Worm (Caenorhabditis elegans) whole organism, L4 larva: ENCODE results near the gene Y66C5A.2.

ENCODE experiments used
- F26F4.8 ChIP-seq: fragments of 200-800 bp; sonication (Bioruptor generic); conservative IDR thresholded peaks from 2 replicates; pipeline ENCODE4 v1.3.6; 2022; ENCODE audit warnings: missing genetic modification characterization, missing compliant biosample characterization
- F44E2.7 ChIP-seq: fragments of 200-800 bp; sonication (Bioruptor generic); IDR thresholded peaks from 2 replicates; pipeline ENCODE4 v2.1.2; 2022; ENCODE audit warnings: missing genetic modification characterization, missing compliant biosample characterization
- T26A8.4 ChIP-seq: fragments of 200-800 bp; sonication (Bioruptor generic); IDR thresholded peaks from 2 replicates; pipeline ENCODE4 v1.3.6; 2022; ENCODE audit warnings: missing genetic modification characterization, missing compliant biosample characterization
- Y105C5A.15 ChIP-seq: fragments of 200-800 bp; sonication (Bioruptor generic); IDR thresholded peaks from 2 replicates; pipeline ENCODE4 v1.3.6; 2022; ENCODE audit warnings: missing genetic modification characterization, missing compliant biosample characterization
- Y5F2A.4 ChIP-seq: fragments of 200-800 bp; sonication (Bioruptor generic); optimal IDR thresholded peaks from 2 replicates; lab custom pipeline; 2018; ENCODE audit warnings: mild to moderate bottlenecking, missing genetic modification characterization, missing compliant biosample characterization
- Y75B8A.6 ChIP-seq: fragments of 200-800 bp; sonication (Bioruptor generic); IDR thresholded peaks from 2 replicates; pipeline ENCODE4 v1.3.6; 2022; ENCODE audit warnings: missing genetic modification reagents, missing genetic modification characterization, missing compliant biosample characterization
- aha-1 ChIP-seq: fragments of 150-350 bp; peaks from one replicate; lab custom pipeline; 2014; ENCODE audit warnings: missing biosample characterization, missing genetic modification characterization
- aly-2 ChIP-seq: sonication (generic microtip); optimal IDR thresholded peaks from 2 replicates; lab custom pipeline; 2018; ENCODE audit warnings: missing biosample characterization, missing genetic modification characterization
- arid-1 ChIP-seq: fragments of 200-800 bp; sonication (Bioruptor generic); conservative IDR thresholded peaks from 2 replicates; pipeline ENCODE4 v1.3.6; 2022; ENCODE audit warnings: missing genetic modification reagents, missing genetic modification characterization, missing compliant biosample characterization
- ceh-28 ChIP-seq: fragments of 150-350 bp; optimal IDR thresholded peaks from 2 replicates; lab custom pipeline; 2014; ENCODE audit warnings: missing biosample characterization, missing genetic modification reagents, missing genetic modification characterization
- ceh-44 ChIP-seq: fragments of 200-800 bp; sonication (Bioruptor generic); IDR thresholded peaks from 2 replicates; pipeline ENCODE4 v1.3.6; 2022; ENCODE audit warnings: missing genetic modification reagents, missing genetic modification characterization, missing compliant biosample characterization
- ctbp-1 ChIP-seq: fragments of 200-800 bp; sonication (Bioruptor generic); IDR thresholded peaks from 2 replicates; pipeline ENCODE4 v1.3.6; 2022; ENCODE audit warnings: missing genetic modification reagents, missing genetic modification characterization, missing compliant biosample characterization
- daf-12 ChIP-seq: fragments of 150-350 bp; optimal IDR thresholded peaks from 2 replicates; lab custom pipeline; 2014; ENCODE audit warnings: missing biosample characterization, missing genetic modification reagents, missing genetic modification characterization
- daf-16 ChIP-seq, 3 experiments: sonication (generic microtip); optimal IDR thresholded peaks; 2 replicates each; lab custom pipeline; 2016 to 2017; ENCODE audit warnings: missing genetic modification characterization in 3 of 3, missing genetic modification reagents in 3 of 3, mild to moderate bottlenecking in 2 of 3, missing compliant biosample characterization in 2 of 3, missing biosample characterization in 1 of 3, moderate library complexity in 1 of 3
- dmd-6 ChIP-seq: fragments of 200-800 bp; sonication (Bioruptor generic); IDR thresholded peaks from 2 replicates; pipeline ENCODE4 v1.3.6; 2022; ENCODE audit warnings: missing genetic modification reagents, missing genetic modification characterization, missing compliant biosample characterization
- dmd-9 ChIP-seq: fragments of 200-800 bp; sonication (Bioruptor generic); IDR thresholded peaks from 2 replicates; pipeline ENCODE4 v1.3.6; 2022; ENCODE audit warnings: missing genetic modification reagents, missing genetic modification characterization, missing compliant biosample characterization
- duxl-1 ChIP-seq: sonication (generic microtip); optimal IDR thresholded peaks from 2 replicates; lab custom pipeline; 2016; ENCODE audit warnings: mild to moderate bottlenecking, missing genetic modification characterization, moderate library complexity, missing compliant biosample characterization; ENCODE audit not compliant: poor library complexity
- dve-1 ChIP-seq: sonication (generic microtip); optimal IDR thresholded peaks from 2 replicates; lab custom pipeline; 2017; ENCODE audit warnings: antibody characterized with exemption, mild to moderate bottlenecking, missing genetic modification characterization, missing compliant biosample characterization; ENCODE audit not compliant: insufficient read depth
- gei-8 ChIP-seq: fragments of 200-800 bp; sonication (Bioruptor generic); optimal IDR thresholded peaks from 2 replicates; lab custom pipeline; 2018; ENCODE audit warnings: mild to moderate bottlenecking, missing genetic modification characterization, missing compliant biosample characterization
- hlh-11 ChIP-seq: fragments of 200-800 bp; sonication (Bioruptor generic); optimal IDR thresholded peaks from 2 replicates; lab custom pipeline; 2018; ENCODE audit warnings: mild to moderate bottlenecking, missing genetic modification characterization, missing compliant biosample characterization
- hmg-1.1 ChIP-seq: fragments of 200-800 bp; sonication (Bioruptor generic); IDR thresholded peaks from 2 replicates; pipeline ENCODE4 v1.3.6; 2022; ENCODE audit warnings: missing genetic modification reagents, missing genetic modification characterization, missing compliant biosample characterization
- jun-1 ChIP-seq: fragments of 150-350 bp; optimal IDR thresholded peaks from 2 replicates; lab custom pipeline; 2014; ENCODE audit warnings: missing biosample characterization, missing genetic modification reagents, missing genetic modification characterization
- lin-38 ChIP-seq: fragments of 200-800 bp; sonication (Bioruptor generic); IDR thresholded peaks from 2 replicates; pipeline ENCODE4 v1.3.6; 2022; ENCODE audit warnings: missing genetic modification reagents, missing genetic modification characterization, missing compliant biosample characterization
- lir-3 ChIP-seq: sonication (generic microtip); optimal IDR thresholded peaks from 2 replicates; lab custom pipeline; 2016; ENCODE audit warnings: mild to moderate bottlenecking, missing genetic modification characterization, missing compliant biosample characterization
- lsy-2 ChIP-seq, 2 experiments: fragments of 150-350 bp in 1 of 2; sonication (generic microtip) in 1 of 2; optimal IDR thresholded peaks; 2 replicates each; lab custom pipeline; 2014 to 2017; ENCODE audit warnings: missing biosample characterization in 2 of 2, missing genetic modification characterization in 2 of 2
- madf-9 ChIP-seq: fragments of 200-800 bp; sonication (Bioruptor generic); conservative IDR thresholded peaks from 2 replicates; pipeline ENCODE4 v1.3.6; 2022; ENCODE audit warnings: missing genetic modification reagents, missing genetic modification characterization, missing compliant biosample characterization
- mdl-1 ChIP-seq, 2 experiments: fragments of 150-350 bp in 1 of 2; sonication (generic microtip) in 1 of 2; optimal IDR thresholded peaks; 2 replicates each; lab custom pipeline; 2014 to 2017; ENCODE audit warnings: missing biosample characterization in 2 of 2, missing genetic modification characterization in 2 of 2
- mes-2 ChIP-seq: sonication (generic microtip); optimal IDR thresholded peaks from 2 replicates; lab custom pipeline; 2016; ENCODE audit warnings: missing genotype, mild to moderate bottlenecking, missing genetic modification characterization, missing compliant biosample characterization; ENCODE audit not compliant: poor library complexity, severe bottlenecking
- mxl-3 ChIP-seq: fragments of 200-800 bp; sonication (Bioruptor generic); optimal IDR thresholded peaks from 2 replicates; lab custom pipeline; 2018; ENCODE audit warnings: mild to moderate bottlenecking, missing genetic modification characterization, missing compliant biosample characterization
- nhr-11 ChIP-seq: fragments of 150-350 bp; optimal IDR thresholded peaks from 2 replicates; lab custom pipeline; 2014; ENCODE audit warnings: missing biosample characterization, missing genetic modification characterization
- nhr-28 ChIP-seq: fragments of 150-350 bp; optimal IDR thresholded peaks from 2 replicates; lab custom pipeline; 2014; ENCODE audit warnings: missing biosample characterization, missing genetic modification characterization
- nhr-42 ChIP-seq: fragments of 200-800 bp; sonication (Bioruptor generic); IDR thresholded peaks from 2 replicates; pipeline ENCODE4 v1.3.6; 2022; ENCODE audit warnings: missing genetic modification characterization, missing compliant biosample characterization
- nhr-48 ChIP-seq: sonication (generic microtip); optimal IDR thresholded peaks from 2 replicates; lab custom pipeline; 2016; ENCODE audit warnings: mild to moderate bottlenecking, missing genetic modification characterization, missing compliant biosample characterization
- nhr-77 ChIP-seq: fragments of 150-350 bp; optimal IDR thresholded peaks from 2 replicates; lab custom pipeline; 2014; ENCODE audit warnings: missing biosample characterization, missing genetic modification characterization
- pha-4 ChIP-seq, 2 experiments: fragments of 150-350 bp in 1 of 2; fragments of 200-800 bp in 1 of 2; sonication (Bioruptor generic) in 1 of 2; IDR thresholded peaks in 1 of 2; optimal IDR thresholded peaks in 1 of 2; 2 replicates each; pipeline versions ENCODE4 v1.3.6 to Lab custom; 2014 to 2022; ENCODE audit warnings: missing genetic modification characterization in 2 of 2, missing genetic modification reagents in 2 of 2, missing biosample characterization in 1 of 2, missing compliant biosample characterization in 1 of 2
- php-3 ChIP-seq: fragments of 200-800 bp; sonication (Bioruptor generic); IDR thresholded peaks from 2 replicates; pipeline ENCODE4 v1.3.6; 2022; ENCODE audit warnings: missing genetic modification reagents, missing genetic modification characterization, missing compliant biosample characterization
- saeg-2 ChIP-seq: fragments of 200-800 bp; sonication (Bioruptor generic); IDR thresholded peaks from 2 replicates; pipeline ENCODE4 v1.3.6; 2022; ENCODE audit warnings: missing genetic modification reagents, missing genetic modification characterization, missing compliant biosample characterization
- set-16 ChIP-seq: fragments of 200-800 bp; sonication (Bioruptor generic); IDR thresholded peaks from 2 replicates; pipeline ENCODE4 v1.3.6; 2022; ENCODE audit warnings: missing genetic modification reagents, missing genetic modification characterization, missing compliant biosample characterization
- skn-1 ChIP-seq: fragments of 150-350 bp; optimal IDR thresholded peaks from 2 replicates; lab custom pipeline; 2014; ENCODE audit warnings: missing biosample characterization, missing genetic modification characterization
- snpc-1.2 ChIP-seq: fragments of 200-800 bp; sonication (Bioruptor generic); IDR thresholded peaks from 2 replicates; pipeline ENCODE4 v1.3.6; 2022; ENCODE audit warnings: missing genetic modification reagents, missing genetic modification characterization, missing compliant biosample characterization
- tra-1 ChIP-seq: fragments of 200-800 bp; sonication (Bioruptor generic); IDR thresholded peaks from 2 replicates; pipeline ENCODE4 v1.3.6; 2022; ENCODE audit warnings: missing genetic modification reagents, missing genetic modification characterization, missing compliant biosample characterization
- unc-39 ChIP-seq: sonication (generic microtip); optimal IDR thresholded peaks from 2 replicates; lab custom pipeline; 2017; ENCODE audit warnings: missing biosample characterization, missing genetic modification characterization
- vab-7 ChIP-seq: fragments of 200-800 bp; sonication (Bioruptor generic); IDR thresholded peaks from 2 replicates; pipeline ENCODE4 v1.3.6; 2022; ENCODE audit warnings: missing genetic modification reagents, missing genetic modification characterization, missing compliant biosample characterization
- zip-11 ChIP-seq: fragments of 200-800 bp; sonication (Bioruptor generic); IDR thresholded peaks from 2 replicates; pipeline ENCODE4 v1.3.6; 2022; ENCODE audit warnings: missing genetic modification characterization, missing compliant biosample characterization
- ztf-11 ChIP-seq: fragments of 150-350 bp; optimal IDR thresholded peaks from 2 replicates; lab custom pipeline; 2014; ENCODE audit warnings: missing biosample characterization, missing genetic modification characterization

Gene Y66C5A.2

ce11 chrX:14505578-14506353 is 45.3 kb downstream of the Y66C5A.2 start (continued):
- TF ChIP-seq ceh-44 (GFP tag; lab: Robert Waterston, UW) (no peak), mes-2 (tag; lab: Kevin White, UChicago) (peak; percentile 56), lir-3 (tag; lab: Kevin White, UChicago) (no peak), vab-7 (GFP tag; lab: Robert Waterston, UW) (no peak), saeg-2 (GFP tag; lab: Robert Waterston, UW) (no peak), nhr-77 (tag; lab: Kevin White, UChicago) (peak; percentile 78), nhr-48 (tag; lab: Kevin White, UChicago) (peak; percentile 60), hlh-11 (peak; percentile 94), nhr-42 (GFP tag; lab: Robert Waterston, UW) (0 out of 2 replicates have a peak, but pooled peaks have one; percentile 42), T26A8.4 (GFP tag; lab: Robert Waterston, UW) (no peak), pha-4 (GFP tag; IDR thresholded peaks at IDR 0.05; lab: Robert Waterston, UW) (no peak; the same call in 1 of the 2 replicates), pha-4 (tag; optimal IDR thresholded peaks at IDR 0.05; lab: Kevin White, UChicago) (peak; percentile 11), hmg-1.1 (GFP tag; lab: Robert Waterston, UW) (peak; percentile 54), skn-1 (tag; lab: Kevin White, UChicago) (no peak), ctbp-1 (GFP tag; lab: Robert Waterston, UW) (0 out of 2 replicates have a peak, but pooled peaks have one; percentile 32), gei-8 (GFP tag; lab: Kevin White, UChicago) (peak; percentile 68)
- TF ChIP-seq, all 104 proteins: peak for 34

DNA sequence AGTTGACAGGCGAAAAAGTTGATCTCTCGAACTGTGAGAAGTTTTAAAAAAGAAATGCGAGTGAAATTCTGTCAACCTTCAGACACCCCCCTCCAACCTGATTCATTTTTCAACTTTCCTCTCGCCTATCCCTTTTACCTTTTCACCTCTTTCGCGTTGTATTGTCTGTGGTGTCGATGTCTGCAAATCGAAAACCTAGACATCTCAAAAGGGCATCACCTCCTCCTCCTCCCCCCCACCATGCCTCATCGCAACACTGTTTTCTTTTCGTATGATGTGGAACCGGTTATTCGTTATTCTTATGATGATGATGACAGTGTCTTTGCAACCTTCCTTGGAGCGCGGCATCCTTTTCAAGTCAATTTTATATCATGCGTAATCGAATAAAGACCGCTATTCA is 47.5 kb downstream of the Y66C5A.2 start:
- TF ChIP-seq duxl-1 (tag; lab: Kevin White, UChicago) (no peak), unc-39 (tag; lab: Kevin White, UChicago) (no peak), lsy-2 (tag; optimal IDR thresholded peaks at IDR 0.05; lab: Kevin White, UChicago) (no peak), gei-8 (GFP tag; lab: Kevin White, UChicago) (no peak), ceh-28 (tag; lab: Kevin White, UChicago) (no peak), Y75B8A.6 (GFP tag; lab: Robert Waterston, UW) (no peak), dve-1 (no peak), Y105C5A.15 (GFP tag; lab: Robert Waterston, UW) (no peak), pha-4 (GFP tag; IDR thresholded peaks at IDR 0.05; lab: Robert Waterston, UW) (no peak), pha-4 (tag; optimal IDR thresholded peaks at IDR 0.05; lab: Kevin White, UChicago) (no peak), Y5F2A.4 (no peak), skn-1 (tag; lab: Kevin White, UChicago) (no peak), tra-1 (GFP tag; lab: Robert Waterston, UW) (0 out of 2 replicates have a peak, but pooled peaks have one; percentile 40), aly-2 (no peak), F44E2.7 (no peak), nhr-48 (tag; lab: Kevin White, UChicago) (peak; percentile 38), ztf-11 (no peak), nhr-11 (tag; lab: Kevin White, UChicago) (no peak), dmd-6 (GFP tag; lab: Robert Waterston, UW) (peak; percentile 59), mdl-1 (tag; optimal IDR thresholded peaks at IDR 0.05; lab: Kevin White, UChicago) (peak in 1 of 2 experiments; percentile 43), set-16 (0 out of 2 replicates have a peak, but pooled peaks have one; percentile 11), madf-9 (GFP tag; lab: Robert Waterston, UW) (no peak), lir-3 (tag; lab: Kevin White, UChicago) (no peak), php-3 (GFP tag; lab: Robert Waterston, UW) (no peak), F26F4.8 (no peak), zip-11 (no peak), jun-1 (tag; lab: Kevin White, UChicago) (no peak), snpc-1.2 (GFP tag; lab: Robert Waterston, UW) (no peak), saeg-2 (GFP tag; lab: Robert Waterston, UW) (no peak), aha-1 (tag; lab: Kevin White, UChicago) (peak; percentile 90), mxl-3 (GFP tag; lab: Kevin White, UChicago) (peak; percentile 73), daf-16 (GFP tag; optimal IDR thresholded peaks at IDR 0.05; lab: Kevin White, UChicago) (no peak), daf-16 (tag; optimal IDR thresholded peaks at IDR 0.05; lab: Kevin White, UChicago) (no peak), arid-1 (no peak), nhr-28 (tag; lab: Kevin White, UChicago) (peak; percentile 48), dmd-9 (GFP tag; lab: Robert Waterston, UW) (no peak), lin-38 (GFP tag; lab: Robert Waterston, UW) (no peak), daf-12 (tag; lab: Kevin White, UChicago) (no peak)
